Worm (Caenorhabditis elegans): ENCODE results near the gene K01D12.15.

DNA sequence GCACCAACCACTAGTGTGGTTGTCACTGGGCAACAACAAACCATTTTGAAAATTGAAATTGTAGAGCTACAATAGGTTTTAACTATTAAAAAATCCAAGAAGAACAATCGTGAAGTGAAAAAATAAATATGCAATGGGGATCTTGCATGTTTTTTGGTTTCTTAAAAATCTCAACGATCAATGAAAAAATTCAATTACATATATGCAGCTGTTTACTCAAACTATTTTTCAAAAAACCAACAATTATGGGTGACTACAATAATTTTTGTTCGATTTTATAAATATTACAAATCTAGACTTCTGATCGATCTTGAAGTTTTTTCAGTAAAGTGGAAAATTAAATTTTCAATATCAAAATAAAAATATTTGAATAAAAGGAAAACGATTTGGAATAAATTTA lies 22.3 kb downstream of the K01D12.15 start, which contains the start of gene cdr-4:
- TF ChIP-seq eor-1 (tag; optimal IDR thresholded peaks at IDR 0.05) (no peak), elt-2 (tag; optimal IDR thresholded peaks at IDR 0.05) (no peak)
